Fruit fly (Drosophila melanogaster): ENCODE results near the gene Alg12.

Gene Alg12

DNA sequence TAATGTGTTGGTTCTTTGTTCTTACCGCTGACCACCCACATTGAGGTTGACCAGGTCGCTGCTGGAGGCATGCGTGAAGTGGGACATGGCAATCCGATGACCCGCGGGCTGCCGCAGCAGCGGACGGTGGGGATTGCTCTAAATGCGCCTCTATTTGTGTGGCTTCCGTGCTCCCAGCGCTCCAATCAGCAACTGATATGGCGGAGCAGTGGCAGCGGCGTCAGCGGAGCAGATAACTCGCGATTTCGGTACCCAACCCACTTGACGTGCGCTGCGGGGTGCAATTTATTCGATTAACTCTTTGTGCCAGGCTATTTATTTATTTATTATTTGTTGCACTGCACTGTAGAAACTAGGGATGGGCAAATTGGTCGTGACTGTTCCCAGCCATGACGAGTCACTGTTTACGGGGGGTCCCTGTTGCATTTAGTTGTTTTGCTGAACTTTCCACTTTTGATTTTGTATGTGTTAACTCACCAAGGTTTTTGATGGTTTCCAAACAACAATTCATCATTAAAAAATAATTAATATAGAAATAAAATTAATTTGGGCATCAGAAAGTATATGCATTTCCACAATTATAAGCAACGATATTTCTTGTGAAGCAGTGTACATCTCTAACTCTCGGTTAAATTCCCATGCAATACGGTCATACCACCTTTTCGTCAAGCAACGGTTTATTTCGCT, 44.5 kb downstream of the Alg12 start, which contains the start of the genes CG9467 and CG8526:
CG9467 (minus strand) TSS at position 383 of the 687 bp plus-strand sequence.
CG8526 (plus strand) TSS at position 637 of the 687 bp plus-strand sequence.
- TF ChIP-seq CG8301 (tag; optimal IDR thresholded peaks at IDR 0.05): no peak
- peak; percentile 16 for TF ChIP-seq EcR (GFP tag; optimal IDR thresholded peaks at IDR 0.05)
- TF ChIP-seq CG9948 (tag; optimal IDR thresholded peaks at IDR 0.05): peak; percentile 32
- TF ChIP-seq CG17806 (tag; optimal IDR thresholded peaks at IDR 0.05): peak; percentile 47
- TF ChIP-seq CG34367 (tag; optimal IDR thresholded peaks at IDR 0.05): peak; percentile 9
- no peak for TF ChIP-seq CG13204 (GFP tag; optimal IDR thresholded peaks at IDR 0.05)
- peak; percentile 63 for TF ChIP-seq CG32121 (GFP tag; IDR thresholded peaks at IDR 0.05)
- TF ChIP-seq CG12605 (GFP tag; IDR thresholded peaks at IDR 0.05): no peak
- peak; percentile 65 for TF ChIP-seq CG15710 (tag; optimal IDR thresholded peaks at IDR 0.05)
- peak; percentile 41 for TF ChIP-seq Snoo (tag; optimal IDR thresholded peaks at IDR 0.05)
- no peak for TF ChIP-seq rn (GFP tag; IDR thresholded peaks at IDR 0.05)
- TF ChIP-seq fd96Ca (GFP tag; IDR thresholded peaks at IDR 0.05): peak; percentile 31; the same call in 2 of the 3 replicates
- TF ChIP-seq Pif1B (GFP tag; optimal IDR thresholded peaks at IDR 0.05): no peak
- TF ChIP-seq CG4496 (GFP tag; IDR thresholded peaks at IDR 0.05): no peak
- no peak for TF ChIP-seq Ets98B (GFP tag; IDR thresholded peaks at IDR 0.05)

Data from whole organism, pupa.